Fruit fly (Drosophila melanogaster) whole organism, wandering third instar larva: ENCODE results near the gene CG14234.

Experiments
- CG32264 ChIP-seq: fragments of 200-800 bp; sonication (Bioruptor generic); optimal IDR thresholded peaks from 2 replicates; lab custom pipeline; 2016; ENCODE audit warnings: missing biosample characterization, missing genetic modification characterization
- CG9705 ChIP-seq: fragments of 200-800 bp; sonication (Bioruptor generic); optimal IDR thresholded peaks from 2 replicates; lab custom pipeline; 2018; ENCODE audit warnings: missing biosample characterization, mild to moderate bottlenecking, missing genetic modification characterization
- Dfd ChIP-seq: fragments of >200 bp; optimal IDR thresholded peaks from 2 replicates; lab custom pipeline; 2017; ENCODE audit warnings: missing biosample characterization, missing genetic modification characterization
- Dif ChIP-seq: fragments of 200-275, 200-300 bp; sonication (Bioruptor generic); optimal IDR thresholded peaks from 2 replicates; lab custom pipeline; 2018; ENCODE audit warnings: missing biosample characterization, missing genetic modification characterization; ENCODE audit not compliant: partially characterized antibody
- GATAd ChIP-seq: sonication (Bioruptor generic); optimal IDR thresholded peaks from 2 replicates; lab custom pipeline; 2016; ENCODE audit warnings: missing biosample characterization, missing genetic modification characterization
- Hnf4 ChIP-seq: fragments of 200-800 bp; sonication (Bioruptor generic); optimal IDR thresholded peaks from 2 replicates; lab custom pipeline; 2016; ENCODE audit warnings: missing biosample characterization, mild to moderate bottlenecking, missing genetic modification characterization
- Hr83 ChIP-seq: fragments of 200-300 bp; sonication (Bioruptor generic); optimal IDR thresholded peaks from 2 replicates; lab custom pipeline; 2016; ENCODE audit warnings: missing biosample characterization, mild to moderate bottlenecking, missing genetic modification characterization, moderate library complexity; ENCODE audit not compliant: poor library complexity, severe bottlenecking
- Myc ChIP-seq: fragments of >200 bp; optimal IDR thresholded peaks from 2 replicates; lab custom pipeline; 2017
- OdsH ChIP-seq: fragments of 200-800 bp; sonication (Bioruptor generic); optimal IDR thresholded peaks from 2 replicates; lab custom pipeline; 2016; ENCODE audit warnings: missing biosample characterization, mild to moderate bottlenecking, missing genetic modification characterization
- Rel ChIP-seq, 2 experiments: fragments of 200-800 bp; sonication (Bioruptor generic) in 1 of 2; optimal IDR thresholded peaks; 2 replicates in 1 of 2; 3 replicates in 1 of 2; lab custom pipeline; 2016 to 2019; ENCODE audit warnings: mild to moderate bottlenecking in 2 of 2, missing biosample characterization in 2 of 2, missing genetic modification characterization in 2 of 2, moderate library complexity in 1 of 2
- Vsx2 ChIP-seq: fragments of 200-300, 225-300 bp; sonication (Bioruptor generic); optimal IDR thresholded peaks from 2 replicates; lab custom pipeline; 2018; ENCODE audit warnings: missing biosample characterization, missing genetic modification characterization; ENCODE audit not compliant: partially characterized antibody
- br ChIP-seq: fragments of 200-800 bp; sonication (Bioruptor generic); optimal IDR thresholded peaks from 2 replicates; lab custom pipeline; 2016; ENCODE audit warnings: missing biosample characterization, missing genetic modification characterization
- brk ChIP-seq: fragments of 200-800 bp; sonication (Bioruptor generic); optimal IDR thresholded peaks from 2 replicates; lab custom pipeline; 2016; ENCODE audit warnings: missing biosample characterization, mild to moderate bottlenecking, missing genetic modification characterization
- dl ChIP-seq, 2 experiments: fragments of 175-275, 200-275 bp in 1 of 2; fragments of 200-275 bp in 1 of 2; sonication (Bioruptor generic); optimal IDR thresholded peaks; lab custom pipeline; 2018; ENCODE audit warnings: mild to moderate bottlenecking in 2 of 2, missing biosample characterization in 2 of 2, missing genetic modification characterization in 2 of 2, moderate library complexity in 2 of 2; ENCODE audit not compliant: partially characterized antibody in 2 of 2, insufficient read depth in 1 of 2
- dsf ChIP-seq: sonication (Bioruptor generic); optimal IDR thresholded peaks from 2 replicates; lab custom pipeline; 2016; ENCODE audit warnings: missing biosample characterization, missing genetic modification characterization, borderline replicate concordance
- ey ChIP-seq: fragments of 200-800 bp; sonication (Bioruptor generic); optimal IDR thresholded peaks from 2 replicates; lab custom pipeline; 2016; ENCODE audit warnings: missing biosample characterization, missing genetic modification characterization
- foxo ChIP-seq, 2 experiments: fragments of 200-800 bp; sonication (Bioruptor generic); optimal IDR thresholded peaks; 2 replicates in 1 of 2; 3 replicates in 1 of 2; lab custom pipeline; 2016 to 2017; ENCODE audit warnings: missing biosample characterization in 2 of 2, missing genetic modification characterization in 2 of 2
- fru ChIP-seq: fragments of 200-800 bp; sonication (Bioruptor generic); optimal IDR thresholded peaks from 3 replicates; lab custom pipeline; 2016; ENCODE audit warnings: missing biosample characterization, mild to moderate bottlenecking, missing genetic modification characterization
- jim ChIP-seq: fragments of 175-275, 200-325 bp; sonication (Bioruptor generic); optimal IDR thresholded peaks from 2 replicates; lab custom pipeline; 2016; ENCODE audit warnings: missing biosample characterization, mild to moderate bottlenecking, missing genetic modification characterization
- lola ChIP-seq: fragments of >200 bp; optimal IDR thresholded peaks from 2 replicates; lab custom pipeline; 2017; ENCODE audit warnings: missing biosample characterization, missing genetic modification characterization
- pan ChIP-seq: fragments of >200 bp; optimal IDR thresholded peaks from 2 replicates; lab custom pipeline; 2017
- psq ChIP-seq: fragments of 200-800 bp; sonication (Bioruptor generic); optimal IDR thresholded peaks from 3 replicates; lab custom pipeline; 2017; ENCODE audit warnings: missing biosample characterization, mild to moderate bottlenecking, missing genetic modification characterization, moderate library complexity
- rgr ChIP-seq: fragments of 200-800 bp; sonication (Bioruptor generic); optimal IDR thresholded peaks from 3 replicates; lab custom pipeline; 2016; ENCODE audit warnings: missing biosample characterization, mild to moderate bottlenecking, missing genetic modification characterization
- sv ChIP-seq: fragments of 200-800 bp; sonication (Bioruptor generic); optimal IDR thresholded peaks from 3 replicates; lab custom pipeline; 2016; ENCODE audit warnings: missing biosample characterization, missing genetic modification characterization
- tai ChIP-seq: sonication (Bioruptor generic); optimal IDR thresholded peaks from 2 replicates; lab custom pipeline; 2016; ENCODE audit warnings: missing biosample characterization, missing genetic modification characterization
- usp ChIP-seq: fragments of >200 bp; optimal IDR thresholded peaks from 2 replicates; lab custom pipeline; 2017; ENCODE audit warnings: missing biosample characterization, missing genetic modification characterization
- woc ChIP-seq: sonication (Bioruptor generic); optimal IDR thresholded peaks from 2 replicates; lab custom pipeline; 2016; ENCODE audit warnings: missing biosample characterization, mild to moderate bottlenecking, missing genetic modification characterization

CG14234 gene

dm6 chrX:19711936-19712335, 23.4 kb upstream of the CG14234 start:
- TF ChIP-seq foxo (GFP tag; optimal IDR thresholded peaks at IDR 0.05; lab: Kevin White, UChicago): no peak
- no peak for TF ChIP-seq OdsH (GFP tag; lab: Kevin White, UChicago)
- TF ChIP-seq fru: no peak
- no peak for TF ChIP-seq woc
- TF ChIP-seq br: no peak
- TF ChIP-seq rgr (GFP tag; lab: Kevin White, UChicago): no peak
- TF ChIP-seq dsf (GFP tag; lab: Kevin White, UChicago): no peak
- TF ChIP-seq GATAd (GFP tag; lab: Kevin White, UChicago): no peak
- TF ChIP-seq CG32264 (GFP tag; lab: Kevin White, UChicago): no peak

dm6 chrX:19712898-19713627, 22.3 kb upstream of the CG14234 start, which contains the start of gene meso18E:
Gene meso18E (minus strand): TSS chrX:19713045.
- no peak for TF ChIP-seq lola (GFP tag; lab: Kevin White, UChicago)
- no peak for TF ChIP-seq rgr (GFP tag; lab: Kevin White, UChicago)
- no peak for TF ChIP-seq Dfd (GFP tag; lab: Kevin White, UChicago)
- TF ChIP-seq br: no peak
- no peak for TF ChIP-seq psq (GFP tag; lab: Kevin White, UChicago)
- no peak for TF ChIP-seq CG9705 (GFP tag; lab: Kevin White, UChicago)
- no peak for TF ChIP-seq OdsH (GFP tag; lab: Kevin White, UChicago)
- TF ChIP-seq usp: no peak
- no peak for TF ChIP-seq ey (GFP tag; lab: Kevin White, UChicago)
- no peak for TF ChIP-seq foxo (GFP tag; optimal IDR thresholded peaks at IDR 0.05; lab: Kevin White, UChicago)
- TF ChIP-seq Myc: no peak
- no peak for TF ChIP-seq fru
- no peak for TF ChIP-seq dl (GFP tag; optimal IDR thresholded peaks at IDR 0.05; lab: Kevin White, UChicago; ENCODE audit: insufficient read depth in 1 of 2, partially characterized antibody in 2 of 2)
- no peak for TF ChIP-seq Hnf4 (GFP tag; lab: Kevin White, UChicago)
- no peak for TF ChIP-seq Vsx2 (GFP tag; lab: Kevin White, UChicago)
- no peak for TF ChIP-seq Dif (GFP tag; lab: Kevin White, UChicago)

- TF ChIP-seq Dif (GFP tag; lab: Kevin White, UChicago) (no peak), jim (GFP tag; lab: Kevin White, UChicago) (no peak), brk (no peak), ey (GFP tag; lab: Kevin White, UChicago) (no peak), Hr83 (GFP tag; lab: Kevin White, UChicago) (no peak), foxo (GFP tag; optimal IDR thresholded peaks at IDR 0.05; lab: Kevin White, UChicago) (no peak), pan (lab: Kevin White, UChicago) (no peak), CG9705 (GFP tag; lab: Kevin White, UChicago) (no peak), Vsx2 (GFP tag; lab: Kevin White, UChicago) (no peak), Myc (no peak), CG32264 (GFP tag; lab: Kevin White, UChicago) (no peak), sv (GFP tag; lab: Kevin White, UChicago) (no peak), OdsH (GFP tag; lab: Kevin White, UChicago) (no peak), lola (GFP tag; lab: Kevin White, UChicago) (no peak), woc (no peak)
Measured at dm6 chrX:19714816-19715215, 20.6 kb upstream of the CG14234 start.

dm6 chrX:19716325-19716917, 18.9 kb upstream of the CG14234 start:
- no peak for TF ChIP-seq Rel (GFP tag; optimal IDR thresholded peaks at IDR 0.05; lab: Kevin White, UChicago)
- TF ChIP-seq Rel (tag; optimal IDR thresholded peaks at IDR 0.05; lab: Kevin White, UChicago): no peak

- TF ChIP-seq Hnf4 (GFP tag; lab: Kevin White, UChicago): no peak
- no peak for TF ChIP-seq psq (GFP tag; lab: Kevin White, UChicago)
- no peak for TF ChIP-seq Dfd (GFP tag; lab: Kevin White, UChicago)
- no peak for TF ChIP-seq Vsx2 (GFP tag; lab: Kevin White, UChicago)
- no peak for TF ChIP-seq tai (GFP tag; lab: Kevin White, UChicago)
Measured at dm6 chrX:19717041-19717440, 18.3 kb upstream of the CG14234 start.
